Worm (Caenorhabditis elegans) whole organism, L2 larva: ENCODE results near the gene tbc-20.

ENCODE experiments used
- C34F6.9 ChIP-seq: fragments of 150-350 bp; optimal IDR thresholded peaks from 2 replicates; lab custom pipeline; 2014; ENCODE audit warnings: missing biosample characterization, missing genetic modification characterization
- F13H6.1 ChIP-seq: sonication (generic microtip); optimal IDR thresholded peaks from 2 replicates; lab custom pipeline; 2016; ENCODE audit warnings: missing genetic modification characterization, missing compliant biosample characterization
- ZK546.5 ChIP-seq: sonication (generic microtip); optimal IDR thresholded peaks from 2 replicates; lab custom pipeline; 2017; ENCODE audit warnings: missing biosample characterization, missing genetic modification characterization
- blmp-1 ChIP-seq: sonication (generic microtip); optimal IDR thresholded peaks from 2 replicates; lab custom pipeline; 2017; ENCODE audit warnings: missing genetic modification characterization, mild to moderate bottlenecking, missing compliant biosample characterization, antibody characterized with exemption, moderate library complexity; ENCODE audit not compliant: insufficient read depth
- ceh-82 ChIP-seq: fragments of 150-350 bp; optimal IDR thresholded peaks from 2 replicates; lab custom pipeline; 2014; ENCODE audit warnings: missing biosample characterization, missing genetic modification characterization
- elt-3 ChIP-seq: sonication (generic microtip); optimal IDR thresholded peaks from 2 replicates; lab custom pipeline; 2017; ENCODE audit warnings: missing biosample characterization, missing genetic modification characterization
- fos-1 ChIP-seq: fragments of 150-350 bp; optimal IDR thresholded peaks from 2 replicates; lab custom pipeline; 2014; ENCODE audit warnings: missing biosample characterization, missing genetic modification characterization
- lin-11 ChIP-seq: fragments of 150-350 bp; sonication (generic microtip); optimal IDR thresholded peaks from 2 replicates; lab custom pipeline; 2014; ENCODE audit warnings: missing biosample characterization, missing genetic modification characterization, inconsistent platforms, mixed read lengths
- lin-13 ChIP-seq: fragments of 150-350 bp; optimal IDR thresholded peaks from 2 replicates; lab custom pipeline; 2014; ENCODE audit warnings: missing biosample characterization, missing genetic modification reagents, missing genetic modification characterization
- mdl-1 ChIP-seq, 2 experiments: fragments of 150-350 bp in 1 of 2; sonication (generic microtip) in 1 of 2; optimal IDR thresholded peaks; 2 replicates each; lab custom pipeline; 2017; ENCODE audit warnings: missing biosample characterization in 2 of 2, missing genetic modification characterization in 2 of 2
- nhr-12 ChIP-seq: fragments of 150-350 bp; optimal IDR thresholded peaks from 2 replicates; lab custom pipeline; 2014; ENCODE audit warnings: missing biosample characterization, missing genetic modification characterization
- nhr-23 ChIP-seq: fragments of 150-350 bp; optimal IDR thresholded peaks from 2 replicates; lab custom pipeline; 2014; ENCODE audit warnings: missing biosample characterization, missing genetic modification reagents, missing genetic modification characterization
- nhr-25 ChIP-seq: fragments of 150-350 bp; sonication (generic microtip); optimal IDR thresholded peaks from 3 replicates; lab custom pipeline; 2014; ENCODE audit warnings: missing biosample characterization, missing genetic modification characterization
- nhr-77 ChIP-seq: fragments of 150-350 bp; optimal IDR thresholded peaks from 2 replicates; lab custom pipeline; 2014; ENCODE audit warnings: missing biosample characterization, missing genetic modification characterization

- no peak for TF ChIP-seq C34F6.9
- TF ChIP-seq blmp-1 (tag; lab: Kevin White, UChicago): no peak
- no peak for TF ChIP-seq F13H6.1 (tag; lab: Kevin White, UChicago)
- no peak for TF ChIP-seq elt-3 (tag; lab: Kevin White, UChicago)
- TF ChIP-seq nhr-12 (tag; lab: Kevin White, UChicago): no peak
- no peak for TF ChIP-seq ceh-82 (tag; lab: Kevin White, UChicago)
- TF ChIP-seq nhr-25 (tag; lab: Kevin White, UChicago): no peak
- no peak for TF ChIP-seq nhr-77 (tag; lab: Kevin White, UChicago)
- TF ChIP-seq ZK546.5 (tag; lab: Kevin White, UChicago): no peak
- TF ChIP-seq fos-1: no peak
- no peak for TF ChIP-seq lin-13 (GFP tag; lab: Kevin White, UChicago)
- TF ChIP-seq lin-11 (tag; lab: Kevin White, UChicago): no peak
- no peak for TF ChIP-seq mdl-1 (tag; optimal IDR thresholded peaks at IDR 0.05; lab: Kevin White, UChicago)
- TF ChIP-seq nhr-23 (tag; lab: Kevin White, UChicago): no peak
Observed at ce11 chrII:14844253-14844652, 46.0 kb downstream of the tbc-20 start.
